Worm (Caenorhabditis elegans): ENCODE data around the gene K11E4.6.
A peak's percentile ranks its signal among the peaks of the same experiment; 100 is the strongest.

ce11 chrX:13687111-13687512 is 37.4 kb upstream of the K11E4.6 start:
- TF ChIP-seq nhr-28 (tag; optimal IDR thresholded peaks at IDR 0.05) = no peak
- peak; percentile 28 for TF ChIP-seq lin-13 (tag; optimal IDR thresholded peaks at IDR 0.05)
- TF ChIP-seq ztf-11 (tag; optimal IDR thresholded peaks at IDR 0.05) = peak; percentile 49
- peak; percentile 41 for TF ChIP-seq ham-2 (GFP tag; optimal IDR thresholded peaks at IDR 0.05)
- TF ChIP-seq elt-1 (tag; optimal IDR thresholded peaks at IDR 0.05; ENCODE audit: borderline replicate concordance, insufficient read depth) = no peak
- no peak for TF ChIP-seq sem-2 (GFP tag; optimal IDR thresholded peaks at IDR 0.05)
- peak; percentile 91 for TF ChIP-seq unc-62 (GFP tag; optimal IDR thresholded peaks at IDR 0.05)
- TF ChIP-seq tbx-8 (GFP tag; optimal IDR thresholded peaks at IDR 0.05) = no peak
